Fruit fly (Drosophila melanogaster) whole organism, embryonic: ENCODE measurements around the gene Brms1.

Source experiments
- C15 ChIP-seq: fragments of 200-800 bp; sonication (Bioruptor generic); IDR thresholded peaks from 3 replicates; pipeline ENCODE4 v1.3.6; 2022; ENCODE audit warnings: missing biosample characterization, missing genetic modification characterization
- CG10431 ChIP-seq: fragments of 200-800 bp; sonication (Bioruptor generic); optimal IDR thresholded peaks from 3 replicates; lab custom pipeline; 2018; ENCODE audit warnings: missing biosample characterization, mild to moderate bottlenecking, missing genetic modification characterization
- CG10543 ChIP-seq: fragments of 200-800 bp; sonication (Bioruptor generic); optimal IDR thresholded peaks from 3 replicates; lab custom pipeline; 2017; ENCODE audit warnings: missing biosample characterization, mild to moderate bottlenecking, missing genetic modification characterization, moderate library complexity
- CG11085 ChIP-seq: fragments of 200-800 bp; sonication (Bioruptor generic); IDR thresholded peaks from 2 replicates; pipeline ENCODE4 v1.3.6; 2022; ENCODE audit warnings: missing biosample characterization, missing genetic modification characterization
- CG13296 ChIP-seq: fragments of 200-800 bp; sonication (Bioruptor generic); optimal IDR thresholded peaks from 3 replicates; lab custom pipeline; 2018; ENCODE audit warnings: missing biosample characterization, mild to moderate bottlenecking, missing genetic modification characterization
- CG13624 ChIP-seq: fragments of 200-800 bp; sonication (Bioruptor generic); optimal IDR thresholded peaks from 2 replicates; lab custom pipeline; 2016; ENCODE audit warnings: missing biosample characterization, missing genetic modification characterization
- CG14014 ChIP-seq: fragments of 200-800 bp; sonication (Bioruptor generic); IDR thresholded peaks from 2 replicates; pipeline ENCODE4 v1.3.6; 2022; ENCODE audit warnings: missing biosample characterization, missing genetic modification characterization
- CG14050 ChIP-seq: fragments of 200-800 bp; sonication (Bioruptor generic); IDR thresholded peaks from 3 replicates; pipeline ENCODE4 v1.3.6; 2022; ENCODE audit warnings: missing biosample characterization, missing genetic modification characterization
- CG16815 ChIP-seq: fragments of 200-800 bp; sonication (Bioruptor generic); optimal IDR thresholded peaks from 3 replicates; lab custom pipeline; 2017; ENCODE audit warnings: missing biosample characterization, mild to moderate bottlenecking, missing genetic modification characterization
- CG17912 ChIP-seq: fragments of 200-800 bp; sonication (Bioruptor generic); optimal IDR thresholded peaks from 2 replicates; lab custom pipeline; 2018; ENCODE audit warnings: missing biosample characterization, mild to moderate bottlenecking, missing genetic modification characterization
- CG18619 ChIP-seq: fragments of 200-800 bp; sonication (Bioruptor generic); optimal IDR thresholded peaks from 3 replicates; lab custom pipeline; 2017; ENCODE audit warnings: missing biosample characterization, mild to moderate bottlenecking, missing genetic modification characterization
- CG32532 ChIP-seq: fragments of 200-800 bp; sonication (Bioruptor generic); IDR thresholded peaks from 2 replicates; pipeline ENCODE4 v1.3.6; 2022; ENCODE audit warnings: missing biosample characterization, missing genetic modification characterization
- CG32772 ChIP-seq: fragments of 200-800 bp; sonication (Bioruptor generic); IDR thresholded peaks from 2 replicates; pipeline ENCODE4 v1.3.6; 2022; ENCODE audit warnings: missing biosample characterization, missing genetic modification characterization
- CG3995 ChIP-seq: fragments of 200-800 bp; sonication (Bioruptor generic); optimal IDR thresholded peaks from 3 replicates; lab custom pipeline; 2016; ENCODE audit warnings: missing biosample characterization, missing genetic modification characterization
- CG4282 ChIP-seq: fragments of 200-800 bp; sonication (Bioruptor generic); optimal IDR thresholded peaks from 2 replicates; lab custom pipeline; 2016; ENCODE audit warnings: missing biosample characterization, missing genetic modification characterization
- CG4328 ChIP-seq: fragments of 200-800 bp; sonication (Bioruptor generic); optimal IDR thresholded peaks from 3 replicates; lab custom pipeline; 2017; ENCODE audit warnings: missing biosample characterization, missing genetic modification reagents, missing genetic modification characterization
- CG4404 ChIP-seq: fragments of 200-800 bp; sonication (Bioruptor generic); IDR thresholded peaks from 2 replicates; pipeline ENCODE4 v1.3.6; 2022; ENCODE audit warnings: missing biosample characterization, missing genetic modification characterization
- CG5953 ChIP-seq: fragments of 200-800 bp; sonication (Bioruptor generic); IDR thresholded peaks from 2 replicates; pipeline ENCODE4 v1.3.6; 2022; ENCODE audit warnings: missing biosample characterization, missing genetic modification characterization
- CG6175 ChIP-seq: fragments of 200-800 bp; sonication (Bioruptor generic); IDR thresholded peaks from 3 replicates; pipeline ENCODE4 v1.3.6; 2022; ENCODE audit warnings: missing biosample characterization, missing genetic modification characterization
- CG6654 ChIP-seq: fragments of 200-800 bp; sonication (Bioruptor generic); optimal IDR thresholded peaks from 2 replicates; lab custom pipeline; 2017; ENCODE audit warnings: missing biosample characterization, mild to moderate bottlenecking, missing genetic modification characterization
- CG7745 ChIP-seq: fragments of 200-800 bp; sonication (Bioruptor generic); optimal IDR thresholded peaks from 2 replicates; lab custom pipeline; 2018; ENCODE audit warnings: missing biosample characterization, mild to moderate bottlenecking, missing genetic modification characterization, moderate library complexity
- CG9817 ChIP-seq: fragments of 200-800 bp; sonication (Bioruptor generic); optimal IDR thresholded peaks from 2 replicates; lab custom pipeline; 2018; ENCODE audit warnings: missing biosample characterization, mild to moderate bottlenecking, missing genetic modification characterization, moderate library complexity
- CG9876 ChIP-seq: fragments of 200-800 bp; sonication (Bioruptor generic); optimal IDR thresholded peaks from 2 replicates; lab custom pipeline; 2016; ENCODE audit warnings: missing biosample characterization, missing genetic modification characterization
- D ChIP-seq, 2 experiments: fragments of 200-800 bp in 1 of 2; fragments of >200 bp in 1 of 2; sonication (Bioruptor generic) in 1 of 2; optimal IDR thresholded peaks; 2 replicates in 1 of 2; 3 replicates in 1 of 2; lab custom pipeline; 2017; ENCODE audit warnings: mild to moderate bottlenecking in 1 of 2, missing biosample characterization in 1 of 2, missing genetic modification characterization in 1 of 2, missing genetic modification reagents in 1 of 2
- Doc3 ChIP-seq: fragments of 200-800 bp; sonication (Bioruptor generic); IDR thresholded peaks from 3 replicates; pipeline ENCODE4 v1.3.6; 2022; ENCODE audit warnings: missing biosample characterization, missing genetic modification characterization; ENCODE audit not compliant: partially characterized antibody
- Dp ChIP-seq: fragments of 200-800 bp; sonication (Bioruptor generic); optimal IDR thresholded peaks from 2 replicates; lab custom pipeline; 2018; ENCODE audit warnings: missing biosample characterization, mild to moderate bottlenecking, missing genetic modification characterization, moderate library complexity
- Fer1 ChIP-seq: fragments of 200-800 bp; sonication (Bioruptor generic); optimal IDR thresholded peaks from 2 replicates; lab custom pipeline; 2017; ENCODE audit warnings: missing biosample characterization, mild to moderate bottlenecking, missing genetic modification characterization
- Fer3 ChIP-seq: fragments of 200-800 bp; sonication (Bioruptor generic); optimal IDR thresholded peaks from 2 replicates; lab custom pipeline; 2018; ENCODE audit warnings: missing biosample characterization, mild to moderate bottlenecking, missing genetic modification characterization, moderate library complexity
- HLHmδ ChIP-seq: fragments of 200-800 bp; sonication (Bioruptor generic); optimal IDR thresholded peaks from 2 replicates; lab custom pipeline; 2018; ENCODE audit warnings: missing biosample characterization, mild to moderate bottlenecking, missing genetic modification characterization, moderate library complexity
- Hey ChIP-seq: fragments of 200-800 bp; sonication (Bioruptor generic); optimal IDR thresholded peaks from 3 replicates; lab custom pipeline; 2018; ENCODE audit warnings: missing biosample characterization, mild to moderate bottlenecking, missing genetic modification characterization
- HmgD ChIP-seq: fragments of 200-800 bp; sonication (Bioruptor generic); optimal IDR thresholded peaks from 3 replicates; lab custom pipeline; 2016; ENCODE audit warnings: missing biosample characterization, missing genetic modification characterization
- Kr ChIP-seq: fragments of 200-800 bp; sonication (Bioruptor generic); optimal IDR thresholded peaks from 2 replicates; lab custom pipeline; 2017; ENCODE audit warnings: missing biosample characterization, mild to moderate bottlenecking, missing genetic modification characterization
- Lhr ChIP-seq: fragments of 200-800 bp; sonication (Bioruptor generic); optimal IDR thresholded peaks from 3 replicates; lab custom pipeline; 2017; ENCODE audit warnings: mild to moderate bottlenecking, missing biosample characterization, missing genetic modification reagents, missing genetic modification characterization
- Lpt ChIP-seq: fragments of >200 bp; optimal IDR thresholded peaks from 2 replicates; lab custom pipeline; 2018; ENCODE audit warnings: missing biosample characterization, missing genetic modification characterization
- NK7.1 ChIP-seq: fragments of 200-800 bp; sonication (Bioruptor generic); optimal IDR thresholded peaks from 3 replicates; lab custom pipeline; 2016; ENCODE audit warnings: missing biosample characterization, missing genetic modification characterization
- Nf-YC ChIP-seq: fragments of 200-800 bp; optimal IDR thresholded peaks from 3 replicates; lab custom pipeline; 2019; ENCODE audit warnings: missing biosample characterization, mild to moderate bottlenecking, missing genetic modification characterization, moderate library complexity
- Oli ChIP-seq: fragments of 200-800 bp; sonication (Bioruptor generic); optimal IDR thresholded peaks from 2 replicates; lab custom pipeline; 2018; ENCODE audit warnings: missing biosample characterization, mild to moderate bottlenecking, missing genetic modification characterization, moderate library complexity
- Sin3A ChIP-seq: fragments of >200 bp; optimal IDR thresholded peaks from 2 replicates; lab custom pipeline; 2018
- Sox100B ChIP-seq: fragments of 200-800 bp; sonication (Bioruptor generic); optimal IDR thresholded peaks from 3 replicates; lab custom pipeline; 2018; ENCODE audit warnings: missing biosample characterization, mild to moderate bottlenecking, missing genetic modification characterization
- abd-A ChIP-seq: fragments of 200-800 bp; sonication (Bioruptor generic); optimal IDR thresholded peaks from 3 replicates; lab custom pipeline; 2019; ENCODE audit warnings: missing biosample characterization, mild to moderate bottlenecking, missing genetic modification characterization, moderate library complexity
- ash1 ChIP-seq: fragments of 200-800 bp; sonication (Bioruptor generic); optimal IDR thresholded peaks from 2 replicates; lab custom pipeline; 2018; ENCODE audit warnings: missing biosample characterization, mild to moderate bottlenecking, missing genetic modification characterization
- dm ChIP-seq: fragments of 200-800 bp; sonication (Bioruptor generic); optimal IDR thresholded peaks from 3 replicates; lab custom pipeline; 2016; ENCODE audit warnings: missing biosample characterization, missing genetic modification characterization
- fd3F ChIP-seq: fragments of 200-800 bp; sonication (Bioruptor generic); optimal IDR thresholded peaks from 2 replicates; lab custom pipeline; 2018; ENCODE audit warnings: missing biosample characterization, mild to moderate bottlenecking, missing genetic modification characterization, moderate library complexity
- gcm2 ChIP-seq: fragments of 200-800 bp; sonication (Bioruptor generic); optimal IDR thresholded peaks from 2 replicates; lab custom pipeline; 2016; ENCODE audit warnings: missing biosample characterization, missing genetic modification characterization
- grau ChIP-seq: fragments of 200-800 bp; optimal IDR thresholded peaks from 3 replicates; lab custom pipeline; 2019; ENCODE audit warnings: missing biosample characterization, mild to moderate bottlenecking, missing genetic modification characterization, moderate library complexity
- gsb-n ChIP-seq: fragments of 200-800 bp; sonication (Bioruptor generic); optimal IDR thresholded peaks from 3 replicates; lab custom pipeline; 2018; ENCODE audit warnings: missing biosample characterization, mild to moderate bottlenecking, missing genetic modification characterization
- gt ChIP-seq: fragments of 200-800 bp; sonication (Bioruptor generic); IDR thresholded peaks from 2 replicates; pipeline ENCODE4 v1.3.6; 2022; ENCODE audit warnings: missing biosample characterization, missing genetic modification characterization
- pb ChIP-seq: fragments of 200-800 bp; sonication (Bioruptor generic); optimal IDR thresholded peaks from 3 replicates; lab custom pipeline; 2016; ENCODE audit warnings: missing biosample characterization, missing genetic modification characterization
- prd ChIP-seq, 3 experiments: fragments of >200 bp in 2 of 3; fragments of 200-800 bp in 1 of 3; sonication (Bioruptor generic) in 1 of 3; optimal IDR thresholded peaks in 2 of 3; IDR thresholded peaks in 1 of 3; 2 replicates in 2 of 3; 3 replicates in 1 of 3; pipeline versions ENCODE4 v1.3.6 to Lab custom; 2017 to 2022; ENCODE audit warnings: missing biosample characterization in 1 of 3, missing genetic modification characterization in 1 of 3
- zen ChIP-seq: fragments of 200-800 bp; sonication (Bioruptor generic); optimal IDR thresholded peaks from 3 replicates; lab custom pipeline; 2018; ENCODE audit warnings: missing biosample characterization, mild to moderate bottlenecking, missing genetic modification characterization, moderate library complexity
- zfh1 ChIP-seq: fragments of 200-800 bp; sonication (Bioruptor generic); IDR thresholded peaks from 3 replicates; pipeline ENCODE4 v1.3.6; 2022; ENCODE audit warnings: missing biosample characterization, missing genetic modification characterization

Gene Brms1

dm6 chrX:12957412-12957895 lies 48.0 kb upstream of the Brms1 start, which contains the start of gene hec (continued):
- no peak for TF ChIP-seq Dp (GFP tag; lab: Kevin White, UChicago)
- no peak for TF ChIP-seq Lhr
- TF ChIP-seq gcm2, result no peak
- TF ChIP-seq CG5953, result no peak
- TF ChIP-seq gsb-n (tag; lab: Kevin White, UChicago), result no peak
- TF ChIP-seq zen, result no peak
- TF ChIP-seq abd-A (tag; lab: Kevin White, UChicago), result no peak
- no peak for TF ChIP-seq Lpt (GFP tag; lab: Kevin White, UChicago)
- no peak for TF ChIP-seq ash1
- no peak for TF ChIP-seq Nf-YC
- TF ChIP-seq Doc3, result no peak
- TF ChIP-seq Kr (GFP tag; lab: Kevin White, UChicago), result no peak
- TF ChIP-seq CG14050 (GFP tag; lab: Robert Waterston, UW), result no peak
- no peak for TF ChIP-seq Sox100B
- no peak for TF ChIP-seq CG7745 (tag; lab: Kevin White, UChicago)
- no peak for TF ChIP-seq CG32772 (GFP tag; lab: Robert Waterston, UW)
- TF ChIP-seq CG3995 (GFP tag; lab: Kevin White, UChicago), result no peak
- no peak for TF ChIP-seq Hey (tag; lab: Kevin White, UChicago)
- no peak for TF ChIP-seq pb (GFP tag; lab: Kevin White, UChicago)
- TF ChIP-seq CG14014 (GFP tag; lab: Robert Waterston, UW), result no peak
- TF ChIP-seq gt (GFP tag; lab: Robert Waterston, UW), result no peak
- TF ChIP-seq CG17912, result no peak
- peak; percentile 41 for TF ChIP-seq grau
- TF ChIP-seq CG9876 (GFP tag; lab: Kevin White, UChicago), result no peak
- peak; percentile 24 for TF ChIP-seq Oli (tag; lab: Kevin White, UChicago)
- TF ChIP-seq Sin3A (lab: Kevin White, UChicago), result no peak
- TF ChIP-seq zfh1 (GFP tag; lab: Robert Waterston, UW), result no peak
- no peak for TF ChIP-seq CG6175 (GFP tag; lab: Robert Waterston, UW)
- no peak for TF ChIP-seq CG4282 (GFP tag; lab: Kevin White, UChicago)
- TF ChIP-seq HLHmδ, result no peak
- no peak for TF ChIP-seq CG18619 (GFP tag; lab: Kevin White, UChicago)
- TF ChIP-seq NK7.1 (GFP tag; lab: Kevin White, UChicago), result no peak
- peak; percentile 13 for TF ChIP-seq CG16815 (GFP tag; lab: Kevin White, UChicago)
- no peak for TF ChIP-seq CG6654
- no peak for TF ChIP-seq prd (optimal IDR thresholded peaks at IDR 0.05; lab: Kevin White, UChicago)
- TF ChIP-seq prd (GFP tag; IDR thresholded peaks at IDR 0.05; lab: Robert Waterston, UW), result peak; percentile 35; the same call in 1 of the 3 replicates
- no peak for TF ChIP-seq dm (GFP tag; lab: Kevin White, UChicago)
- peak; percentile 50 for TF ChIP-seq Fer1
- no peak for TF ChIP-seq CG10543 (GFP tag; lab: Kevin White, UChicago)
- TF ChIP-seq D (optimal IDR thresholded peaks at IDR 0.05; lab: Kevin White, UChicago), result no peak
- no peak for TF ChIP-seq D (GFP tag; optimal IDR thresholded peaks at IDR 0.05; lab: Kevin White, UChicago)
- peak; percentile 12 for TF ChIP-seq CG13296
- no peak for TF ChIP-seq CG10431 (GFP tag; lab: Kevin White, UChicago)
- TF ChIP-seq fd3F (GFP tag; lab: Kevin White, UChicago), result no peak
- TF ChIP-seq CG4404 (GFP tag; lab: Robert Waterston, UW), result no peak
- 0 out of 2 replicates have a peak, but pooled peaks have one; percentile 9 for TF ChIP-seq CG32532
- peak; percentile 25 for TF ChIP-seq Fer3 (tag; lab: Kevin White, UChicago)
- TF ChIP-seq HmgD (GFP tag; lab: Kevin White, UChicago), result no peak
- TF ChIP-seq CG11085 (GFP tag; lab: Robert Waterston, UW), result no peak
- TF ChIP-seq CG13624 (GFP tag; lab: Kevin White, UChicago), result no peak
- TF ChIP-seq CG4328 (GFP tag; lab: Kevin White, UChicago), result no peak
- peak; percentile 18 for TF ChIP-seq CG9817 (tag; lab: Kevin White, UChicago)
- no peak for TF ChIP-seq C15 (GFP tag; lab: Robert Waterston, UW)
